Fruit fly (Drosophila melanogaster) whole organism, wandering third instar larva: ENCODE data around the gene Osi1.

ENCODE experiments used
- Abd-B ChIP-seq: fragments of >200 bp; optimal IDR thresholded peaks from 2 replicates; lab custom pipeline; 2017; ENCODE audit warnings: missing biosample characterization, missing genetic modification characterization
- CG32264 ChIP-seq: fragments of 200-800 bp; sonication (Bioruptor generic); optimal IDR thresholded peaks from 2 replicates; lab custom pipeline; 2016; ENCODE audit warnings: missing biosample characterization, missing genetic modification characterization
- CG9705 ChIP-seq: fragments of 200-800 bp; sonication (Bioruptor generic); optimal IDR thresholded peaks from 2 replicates; lab custom pipeline; 2018; ENCODE audit warnings: missing biosample characterization, mild to moderate bottlenecking, missing genetic modification characterization
- CrebA ChIP-seq: fragments of 200-800 bp; sonication (Bioruptor generic); optimal IDR thresholded peaks from 2 replicates; lab custom pipeline; 2016; ENCODE audit warnings: missing biosample characterization, mild to moderate bottlenecking, missing genetic modification characterization, borderline replicate concordance
- Dfd ChIP-seq: fragments of >200 bp; optimal IDR thresholded peaks from 2 replicates; lab custom pipeline; 2017; ENCODE audit warnings: missing biosample characterization, missing genetic modification characterization
- Dif ChIP-seq: fragments of 200-275, 200-300 bp; sonication (Bioruptor generic); optimal IDR thresholded peaks from 2 replicates; lab custom pipeline; 2018; ENCODE audit warnings: missing biosample characterization, missing genetic modification characterization; ENCODE audit not compliant: partially characterized antibody
- GATAd ChIP-seq: sonication (Bioruptor generic); optimal IDR thresholded peaks from 2 replicates; lab custom pipeline; 2016; ENCODE audit warnings: missing biosample characterization, missing genetic modification characterization
- HLH106 ChIP-seq: fragments of 200-800 bp; optimal IDR thresholded peaks from 3 replicates; lab custom pipeline; 2019; ENCODE audit warnings: missing biosample characterization, mild to moderate bottlenecking, missing genetic modification characterization, moderate library complexity
- Hnf4 ChIP-seq: fragments of 200-800 bp; sonication (Bioruptor generic); optimal IDR thresholded peaks from 2 replicates; lab custom pipeline; 2016; ENCODE audit warnings: missing biosample characterization, mild to moderate bottlenecking, missing genetic modification characterization
- Hr78 ChIP-seq: fragments of >200 bp; optimal IDR thresholded peaks from 2 replicates; lab custom pipeline; 2017; ENCODE audit warnings: missing biosample characterization, missing genetic modification characterization
- Hr83 ChIP-seq: fragments of 200-300 bp; sonication (Bioruptor generic); optimal IDR thresholded peaks from 2 replicates; lab custom pipeline; 2016; ENCODE audit warnings: missing biosample characterization, mild to moderate bottlenecking, missing genetic modification characterization, moderate library complexity; ENCODE audit not compliant: poor library complexity, severe bottlenecking
- Jra ChIP-seq: sonication (Bioruptor generic); optimal IDR thresholded peaks from 2 replicates; lab custom pipeline; 2016; ENCODE audit warnings: missing biosample characterization, missing genetic modification characterization
- Mio ChIP-seq: sonication (Bioruptor generic); optimal IDR thresholded peaks from 2 replicates; lab custom pipeline; 2016; ENCODE audit warnings: missing biosample characterization, missing genetic modification characterization
- Myc ChIP-seq: fragments of >200 bp; optimal IDR thresholded peaks from 2 replicates; lab custom pipeline; 2017
- N ChIP-seq: fragments of >200 bp; optimal IDR thresholded peaks from 2 replicates; lab custom pipeline; 2018; ENCODE audit warnings: missing biosample characterization, missing external identifiers, missing genetic modification characterization
- OdsH ChIP-seq: fragments of 200-800 bp; sonication (Bioruptor generic); optimal IDR thresholded peaks from 2 replicates; lab custom pipeline; 2016; ENCODE audit warnings: missing biosample characterization, mild to moderate bottlenecking, missing genetic modification characterization
- Rel ChIP-seq, 2 experiments: fragments of 200-800 bp; sonication (Bioruptor generic) in 1 of 2; optimal IDR thresholded peaks; 2 replicates in 1 of 2; 3 replicates in 1 of 2; lab custom pipeline; 2016 to 2019; ENCODE audit warnings: mild to moderate bottlenecking in 2 of 2, missing biosample characterization in 2 of 2, missing genetic modification characterization in 2 of 2, moderate library complexity in 1 of 2
- Sp1 ChIP-seq: fragments of 200-800 bp; sonication (Bioruptor generic); optimal IDR thresholded peaks from 3 replicates; lab custom pipeline; 2019; ENCODE audit warnings: missing biosample characterization, mild to moderate bottlenecking, missing genetic modification characterization, moderate library complexity
- Vsx2 ChIP-seq: fragments of 200-300, 225-300 bp; sonication (Bioruptor generic); optimal IDR thresholded peaks from 2 replicates; lab custom pipeline; 2018; ENCODE audit warnings: missing biosample characterization, missing genetic modification characterization; ENCODE audit not compliant: partially characterized antibody
- br ChIP-seq: fragments of 200-800 bp; sonication (Bioruptor generic); optimal IDR thresholded peaks from 2 replicates; lab custom pipeline; 2016; ENCODE audit warnings: missing biosample characterization, missing genetic modification characterization
- brk ChIP-seq: fragments of 200-800 bp; sonication (Bioruptor generic); optimal IDR thresholded peaks from 2 replicates; lab custom pipeline; 2016; ENCODE audit warnings: missing biosample characterization, mild to moderate bottlenecking, missing genetic modification characterization
- dl ChIP-seq, 2 experiments: fragments of 175-275, 200-275 bp in 1 of 2; fragments of 200-275 bp in 1 of 2; sonication (Bioruptor generic); optimal IDR thresholded peaks; lab custom pipeline; 2018; ENCODE audit warnings: mild to moderate bottlenecking in 2 of 2, missing biosample characterization in 2 of 2, missing genetic modification characterization in 2 of 2, moderate library complexity in 2 of 2; ENCODE audit not compliant: partially characterized antibody in 2 of 2, insufficient read depth in 1 of 2
- dmrt93B ChIP-seq: fragments of 200-800 bp; sonication (Bioruptor generic); optimal IDR thresholded peaks from 2 replicates; lab custom pipeline; 2018; ENCODE audit warnings: missing biosample characterization, mild to moderate bottlenecking, missing genetic modification characterization
- dsf ChIP-seq: sonication (Bioruptor generic); optimal IDR thresholded peaks from 2 replicates; lab custom pipeline; 2016; ENCODE audit warnings: missing biosample characterization, missing genetic modification characterization, borderline replicate concordance
- ey ChIP-seq: fragments of 200-800 bp; sonication (Bioruptor generic); optimal IDR thresholded peaks from 2 replicates; lab custom pipeline; 2016; ENCODE audit warnings: missing biosample characterization, missing genetic modification characterization
- foxo ChIP-seq, 2 experiments: fragments of 200-800 bp; sonication (Bioruptor generic); optimal IDR thresholded peaks; 2 replicates in 1 of 2; 3 replicates in 1 of 2; lab custom pipeline; 2016 to 2017; ENCODE audit warnings: missing biosample characterization in 2 of 2, missing genetic modification characterization in 2 of 2
- fru ChIP-seq: fragments of 200-800 bp; sonication (Bioruptor generic); optimal IDR thresholded peaks from 3 replicates; lab custom pipeline; 2016; ENCODE audit warnings: missing biosample characterization, mild to moderate bottlenecking, missing genetic modification characterization
- h ChIP-seq: fragments of 200-800 bp; sonication (Bioruptor generic); optimal IDR thresholded peaks from 3 replicates; lab custom pipeline; 2016; ENCODE audit warnings: missing biosample characterization, mild to moderate bottlenecking, missing genetic modification characterization
- jim ChIP-seq: fragments of 175-275, 200-325 bp; sonication (Bioruptor generic); optimal IDR thresholded peaks from 2 replicates; lab custom pipeline; 2016; ENCODE audit warnings: missing biosample characterization, mild to moderate bottlenecking, missing genetic modification characterization
- lola ChIP-seq: fragments of >200 bp; optimal IDR thresholded peaks from 2 replicates; lab custom pipeline; 2017; ENCODE audit warnings: missing biosample characterization, missing genetic modification characterization
- pan ChIP-seq: fragments of >200 bp; optimal IDR thresholded peaks from 2 replicates; lab custom pipeline; 2017
- psq ChIP-seq: fragments of 200-800 bp; sonication (Bioruptor generic); optimal IDR thresholded peaks from 3 replicates; lab custom pipeline; 2017; ENCODE audit warnings: missing biosample characterization, mild to moderate bottlenecking, missing genetic modification characterization, moderate library complexity
- rgr ChIP-seq: fragments of 200-800 bp; sonication (Bioruptor generic); optimal IDR thresholded peaks from 3 replicates; lab custom pipeline; 2016; ENCODE audit warnings: missing biosample characterization, mild to moderate bottlenecking, missing genetic modification characterization
- sage ChIP-seq: fragments of 200-800 bp; sonication (Bioruptor generic); optimal IDR thresholded peaks from 2 replicates; lab custom pipeline; 2016; ENCODE audit warnings: missing biosample characterization, mild to moderate bottlenecking, missing genetic modification characterization
- sv ChIP-seq: fragments of 200-800 bp; sonication (Bioruptor generic); optimal IDR thresholded peaks from 3 replicates; lab custom pipeline; 2016; ENCODE audit warnings: missing biosample characterization, missing genetic modification characterization
- tai ChIP-seq: sonication (Bioruptor generic); optimal IDR thresholded peaks from 2 replicates; lab custom pipeline; 2016; ENCODE audit warnings: missing biosample characterization, missing genetic modification characterization
- usp ChIP-seq: fragments of >200 bp; optimal IDR thresholded peaks from 2 replicates; lab custom pipeline; 2017; ENCODE audit warnings: missing biosample characterization, missing genetic modification characterization
- woc ChIP-seq: sonication (Bioruptor generic); optimal IDR thresholded peaks from 2 replicates; lab custom pipeline; 2016; ENCODE audit warnings: missing biosample characterization, mild to moderate bottlenecking, missing genetic modification characterization

The Osi1 gene

DNA sequence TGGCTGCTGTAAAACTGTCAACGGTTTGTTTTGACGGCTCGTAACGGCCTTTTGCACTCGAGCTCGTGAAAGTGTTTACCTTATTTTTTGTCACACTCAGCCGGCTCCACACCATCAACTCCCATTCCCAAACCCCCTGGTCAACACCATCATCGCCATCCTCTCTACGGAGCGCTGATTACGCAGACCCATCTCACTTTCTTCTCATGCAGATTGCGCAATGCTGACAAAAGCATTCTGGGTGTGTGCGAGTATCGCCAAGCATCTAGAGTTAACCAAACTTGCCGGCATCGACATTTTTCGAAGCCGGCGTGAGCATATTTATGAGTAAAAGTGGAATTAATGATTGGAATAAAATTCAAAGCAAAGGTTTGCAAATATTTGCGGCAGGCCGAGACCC lies 23.1 kb downstream of the Osi1 start:
- TF ChIP-seq CG9705 (no peak), Hr78 (GFP tag; lab: Kevin White, UChicago) (no peak), Dfd (GFP tag; lab: Kevin White, UChicago) (no peak), sage (no peak), dsf (GFP tag; lab: Kevin White, UChicago) (no peak), Hr83 (no peak), fru (no peak), h (GFP tag; lab: Kevin White, UChicago) (no peak), HLH106 (tag; lab: Kevin White, UChicago) (no peak), dl (GFP tag; optimal IDR thresholded peaks at IDR 0.05; lab: Kevin White, UChicago; ENCODE audit: insufficient read depth in 1 of 2, partially characterized antibody in 2 of 2) (no peak)

- TF ChIP-seq psq = peak; percentile 14
- TF ChIP-seq Hr83 = no peak
- no peak for TF ChIP-seq Hr78 (GFP tag; lab: Kevin White, UChicago)
- no peak for TF ChIP-seq tai (GFP tag; lab: Kevin White, UChicago)
- no peak for TF ChIP-seq Myc
- no peak for TF ChIP-seq Vsx2
- TF ChIP-seq foxo (GFP tag; optimal IDR thresholded peaks at IDR 0.05; lab: Kevin White, UChicago) = peak in 1 of 2 experiments; percentile 64
- no peak for TF ChIP-seq Dfd (GFP tag; lab: Kevin White, UChicago)
- TF ChIP-seq HLH106 (tag; lab: Kevin White, UChicago) = peak; percentile 19
- no peak for TF ChIP-seq GATAd (GFP tag; lab: Kevin White, UChicago)
- TF ChIP-seq fru = peak; percentile 53
- no peak for TF ChIP-seq Rel (GFP tag; optimal IDR thresholded peaks at IDR 0.05; lab: Kevin White, UChicago)
- TF ChIP-seq Rel (tag; optimal IDR thresholded peaks at IDR 0.05; lab: Kevin White, UChicago) = no peak
- TF ChIP-seq h (GFP tag; lab: Kevin White, UChicago) = peak; percentile 73
- TF ChIP-seq dsf (GFP tag; lab: Kevin White, UChicago) = no peak
- peak; percentile 29 for TF ChIP-seq Dif (GFP tag; lab: Kevin White, UChicago)
- peak; percentile 68 for TF ChIP-seq OdsH (GFP tag; lab: Kevin White, UChicago)
- TF ChIP-seq Abd-B (GFP tag; lab: Kevin White, UChicago) = no peak
- no peak for TF ChIP-seq lola (GFP tag; lab: Kevin White, UChicago)
- TF ChIP-seq sv = peak; percentile 24
- peak; percentile 8 for TF ChIP-seq Sp1 (GFP tag; lab: Kevin White, UChicago)
- TF ChIP-seq Hnf4 (GFP tag; lab: Kevin White, UChicago) = peak; percentile 63
- peak; percentile 58 for TF ChIP-seq ey
- peak; percentile 25 for TF ChIP-seq brk (GFP tag; lab: Kevin White, UChicago)
- peak; percentile 8 for TF ChIP-seq dmrt93B
- TF ChIP-seq CG32264 (GFP tag; lab: Kevin White, UChicago) = no peak
- no peak for TF ChIP-seq N (GFP tag; lab: Kevin White, UChicago)
- no peak for TF ChIP-seq usp
- no peak for TF ChIP-seq Jra (GFP tag; lab: Kevin White, UChicago)
- TF ChIP-seq CG9705 = no peak
- TF ChIP-seq sage = no peak
- TF ChIP-seq pan (lab: Kevin White, UChicago) = no peak
- TF ChIP-seq jim (GFP tag; lab: Kevin White, UChicago) = no peak
- peak; percentile 27 for TF ChIP-seq br (GFP tag; lab: Kevin White, UChicago)
- peak; percentile 64 for TF ChIP-seq rgr
- peak; percentile 15 for TF ChIP-seq woc (GFP tag; lab: Kevin White, UChicago)
- peak in 1 of 2 experiments; percentile 33 for TF ChIP-seq dl (GFP tag; optimal IDR thresholded peaks at IDR 0.05; lab: Kevin White, UChicago; ENCODE audit: insufficient read depth in 1 of 2, partially characterized antibody in 2 of 2)
- TF ChIP-seq Mio (GFP tag; lab: Kevin White, UChicago) = no peak
- no peak for TF ChIP-seq CrebA
Measured at dm6 chr3R:6198488-6198892, 25.1 kb downstream of the Osi1 start, which contains the start of gene Osi24. TSS of gene Osi24 (plus strand) at chr3R:6198811.

dm6 chr3R:6199717-6200116 lies 26.4 kb downstream of the Osi1 start:
- TF ChIP-seq CG9705 = no peak
- no peak for TF ChIP-seq usp
